Worm (Caenorhabditis elegans): ENCODE measurements around the gene hsp-12.6.

DNA sequence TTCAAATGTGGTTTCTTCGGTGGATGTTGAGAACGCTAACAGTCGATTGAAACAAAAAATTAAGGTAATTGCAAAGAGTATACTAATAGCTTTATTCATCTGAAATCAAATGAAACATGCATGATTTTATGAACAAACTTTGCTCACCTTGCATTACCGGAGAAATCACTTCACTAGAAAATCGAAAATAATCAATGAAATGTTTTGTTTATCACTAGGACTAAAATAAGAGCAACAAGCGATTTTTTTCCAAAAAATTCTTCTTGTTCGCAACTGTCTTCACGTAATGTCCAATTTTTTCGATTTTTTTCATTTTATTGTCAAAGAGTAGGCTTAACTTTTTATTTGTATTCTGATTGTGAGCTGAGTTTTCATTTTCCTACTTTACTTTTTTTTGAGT lies 24.6 kb downstream of the hsp-12.6 start, which contains the start of gene F56D5.9:
- no peak for TF ChIP-seq B0035.1 (tag; optimal IDR thresholded peaks at IDR 0.05)
- TF ChIP-seq ama-1 (optimal IDR thresholded peaks at IDR 0.05) = no peak
- TF ChIP-seq ama-1 (GFP tag; optimal IDR thresholded peaks at IDR 0.05) = no peak
- TF ChIP-seq lin-40 (tag; optimal IDR thresholded peaks at IDR 0.05) = no peak
- TF ChIP-seq fkh-3 (tag; optimal IDR thresholded peaks at IDR 0.05) = no peak
- TF ChIP-seq snpc-4 (GFP tag; optimal IDR thresholded peaks at IDR 0.05) = no peak
- TF ChIP-seq snpc-4 (tag; optimal IDR thresholded peaks at IDR 0.05) = no peak
- TF ChIP-seq F57A8.1 (GFP tag; optimal IDR thresholded peaks at IDR 0.05) = no peak
- no peak for TF ChIP-seq Y53G8AR.9 (GFP tag; conservative IDR thresholded peaks at IDR 0.05)
- no peak for TF ChIP-seq nhr-90 (tag; optimal IDR thresholded peaks at IDR 0.05)
- TF ChIP-seq hrde-1 (tag; optimal IDR thresholded peaks at IDR 0.05; ENCODE audit: borderline replicate concordance) = no peak

All from whole organism, young adult.